Worm (Caenorhabditis elegans): Measurements from ENCODE around the gene K01D12.1.

- no peak for TF ChIP-seq zfh-2 (GFP tag; conservative IDR thresholded peaks at IDR 0.05)
- no peak for TF ChIP-seq egl-44 (GFP tag; IDR thresholded peaks at IDR 0.05)
- TF ChIP-seq B0019.2 (GFP tag; conservative IDR thresholded peaks at IDR 0.05), result no peak
- no peak for TF ChIP-seq madf-6 (GFP tag; IDR thresholded peaks at IDR 0.05)
- TF ChIP-seq lin-35 (GFP tag; optimal IDR thresholded peaks at IDR 0.05), result no peak
- TF ChIP-seq let-607 (tag; optimal IDR thresholded peaks at IDR 0.05), result no peak
- TF ChIP-seq nfyb-1 (GFP tag; IDR thresholded peaks at IDR 0.05), result no peak
- no peak for TF ChIP-seq mes-4 (tag; optimal IDR thresholded peaks at IDR 0.05)
- TF ChIP-seq ama-1 (optimal IDR thresholded peaks at IDR 0.05), result no peak
- no peak for TF ChIP-seq ama-1 (GFP tag; optimal IDR thresholded peaks at IDR 0.05)
Observed at ce11 chrV:12351842-12352241, 25.5 kb upstream of the K01D12.1 start.

All from whole organism, young adult.